Fruit fly (Drosophila melanogaster): ENCODE results near the gene Edc3.

The Edc3 gene

DNA sequence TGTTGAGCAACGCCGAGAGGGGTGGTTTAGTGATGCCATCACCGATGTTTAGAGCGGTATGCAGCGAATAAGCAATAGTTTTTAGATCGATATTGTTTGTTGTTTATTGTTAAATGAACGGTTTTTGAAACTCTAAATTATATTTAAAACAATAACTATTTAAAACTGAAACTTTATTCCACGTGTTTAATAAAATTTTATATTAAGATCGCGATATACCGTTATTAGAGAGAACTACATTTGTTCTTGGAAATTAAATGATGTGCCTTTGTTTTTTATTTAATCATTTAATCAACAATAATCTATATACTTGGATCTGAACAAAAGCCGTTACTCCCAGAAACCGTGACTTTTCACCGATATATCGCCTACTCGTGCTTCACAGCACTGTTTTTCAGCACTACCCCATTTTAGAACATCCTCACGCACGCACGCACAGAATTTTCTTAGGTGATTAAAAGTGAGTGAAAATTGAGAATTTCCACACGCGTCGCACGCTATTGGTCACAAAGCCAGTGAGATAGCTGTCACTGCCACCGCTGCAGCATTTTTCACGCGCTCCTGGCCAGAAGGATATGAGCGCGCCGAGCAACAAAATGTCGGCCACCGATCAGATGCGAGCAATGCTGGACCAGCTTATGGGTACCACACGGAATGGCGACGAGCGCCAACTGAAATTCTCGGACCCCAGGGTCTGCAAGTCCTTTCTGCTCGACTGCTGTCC, 15.6 kb downstream of the Edc3 start, which contains the start of the genes U4-U6-60K and CG7564 (continued):
- TF ChIP-seq bbx (GFP tag; IDR thresholded peaks at IDR 0.05; ENCODE audit: partially characterized antibody) = peak; percentile 97
- TF ChIP-seq CG4617 (GFP tag; optimal IDR thresholded peaks at IDR 0.05; ENCODE audit: borderline replicate concordance) = peak; percentile 72
- TF ChIP-seq insv (GFP tag; optimal IDR thresholded peaks at IDR 0.05) = peak in 1 of 2 experiments; percentile 14
- TF ChIP-seq chif (GFP tag; optimal IDR thresholded peaks at IDR 0.05) = no peak
- TF ChIP-seq CG6254 (GFP tag; optimal IDR thresholded peaks at IDR 0.05) = no peak
- no peak for TF ChIP-seq pnt (GFP tag; optimal IDR thresholded peaks at IDR 0.05)
- TF ChIP-seq CG15696 (tag; optimal IDR thresholded peaks at IDR 0.05) = peak; percentile 38
- peak; percentile 38 for TF ChIP-seq Xrp1 (GFP tag; IDR thresholded peaks at IDR 0.05)
- TF ChIP-seq ham (GFP tag; IDR thresholded peaks at IDR 0.05) = no peak
- TF ChIP-seq Jarid2 (GFP tag; optimal IDR thresholded peaks at IDR 0.05) = peak; percentile 17
- no peak for TF ChIP-seq gcm2 (GFP tag; optimal IDR thresholded peaks at IDR 0.05)
- TF ChIP-seq CG7357 (GFP tag; IDR thresholded peaks at IDR 0.05) = 0 out of 3 replicates have a peak, but pooled peaks have one; percentile 47
- TF ChIP-seq ranshi (GFP tag; IDR thresholded peaks at IDR 0.05) = peak; percentile 33; the same call in 1 of the 2 replicates
- no peak for TF ChIP-seq schlank (tag; optimal IDR thresholded peaks at IDR 0.05)
- TF ChIP-seq CG1792 (GFP tag; optimal IDR thresholded peaks at IDR 0.05) = peak; percentile 45
- peak; percentile 38 for TF ChIP-seq tx (GFP tag; optimal IDR thresholded peaks at IDR 0.05)
- TF ChIP-seq Side (GFP tag; optimal IDR thresholded peaks at IDR 0.05) = peak; percentile 23
- TF ChIP-seq ac (GFP tag; optimal IDR thresholded peaks at IDR 0.05) = no peak
- no peak for TF ChIP-seq Eip74EF (GFP tag; optimal IDR thresholded peaks at IDR 0.05)
- peak; percentile 98 for TF ChIP-seq amos (GFP tag; IDR thresholded peaks at IDR 0.05; ENCODE audit: partially characterized antibody)
- no peak for TF ChIP-seq cwo (GFP tag; optimal IDR thresholded peaks at IDR 0.05)
- no peak for TF ChIP-seq cad (GFP tag; optimal IDR thresholded peaks at IDR 0.05)
- no peak for TF ChIP-seq ro (GFP tag; IDR thresholded peaks at IDR 0.05)
- no peak for TF ChIP-seq CG15269 (tag; optimal IDR thresholded peaks at IDR 0.05)
- peak; percentile 77 for TF ChIP-seq CG12155 (GFP tag; optimal IDR thresholded peaks at IDR 0.05)
- TF ChIP-seq CG12659 (GFP tag; optimal IDR thresholded peaks at IDR 0.05) = peak; percentile 82
- no peak for TF ChIP-seq yki (optimal IDR thresholded peaks at IDR 0.05)
- peak; percentile 40; the same call in 1 of the 2 replicates for TF ChIP-seq CG31224 (GFP tag; IDR thresholded peaks at IDR 0.05)
- TF ChIP-seq zfh1 (GFP tag; IDR thresholded peaks at IDR 0.05) = no peak
- TF ChIP-seq CG11723 (GFP tag; optimal IDR thresholded peaks at IDR 0.05) = peak; percentile 45
- peak; percentile 28 for TF ChIP-seq CG8944 (GFP tag; optimal IDR thresholded peaks at IDR 0.05)
- peak; percentile 32 for TF ChIP-seq D19B (GFP tag; optimal IDR thresholded peaks at IDR 0.05)
- TF ChIP-seq CG1832 (GFP tag; optimal IDR thresholded peaks at IDR 0.05) = no peak
- TF ChIP-seq CG34422 (GFP tag; IDR thresholded peaks at IDR 0.05) = peak; percentile 33; the same call in 1 of the 3 replicates
- TF ChIP-seq luna (GFP tag; optimal IDR thresholded peaks at IDR 0.05) = no peak
- peak; percentile 81 for TF ChIP-seq CG2120 (GFP tag; optimal IDR thresholded peaks at IDR 0.05)
- TF ChIP-seq fd64A (GFP tag; optimal IDR thresholded peaks at IDR 0.05) = no peak
- TF ChIP-seq Scr (GFP tag; IDR thresholded peaks at IDR 0.05; ENCODE audit: partially characterized antibody) = peak; percentile 97
- peak; percentile 2 for TF ChIP-seq CG9876 (GFP tag; optimal IDR thresholded peaks at IDR 0.05)
- peak; percentile 37 for TF ChIP-seq CG6683 (GFP tag; optimal IDR thresholded peaks at IDR 0.05)
- peak; percentile 87 for TF ChIP-seq Doc3 (GFP tag; IDR thresholded peaks at IDR 0.05; ENCODE audit: partially characterized antibody)
- TF ChIP-seq pb (GFP tag; optimal IDR thresholded peaks at IDR 0.05) = no peak
- peak; percentile 28 for TF ChIP-seq onecut (GFP tag; IDR thresholded peaks at IDR 0.05)
- peak; percentile 50 for TF ChIP-seq CG8290 (GFP tag; optimal IDR thresholded peaks at IDR 0.05)
- TF ChIP-seq CG8290 (tag; optimal IDR thresholded peaks at IDR 0.05) = peak in 1 of 2 experiments; percentile 76
- no peak for TF ChIP-seq wor (GFP tag; IDR thresholded peaks at IDR 0.05)
- TF ChIP-seq Dip2 (GFP tag; IDR thresholded peaks at IDR 0.05) = no peak
- TF ChIP-seq ind (GFP tag; optimal IDR thresholded peaks at IDR 0.05) = peak; percentile 67
- no peak for TF ChIP-seq CG15073 (GFP tag; optimal IDR thresholded peaks at IDR 0.05)
- peak; percentile 7 for TF ChIP-seq CHES-1-like (GFP tag; optimal IDR thresholded peaks at IDR 0.05)
